Worm (Caenorhabditis elegans): ENCODE results near the gene Y39B6A.25.

Gene Y39B6A.25

DNA sequence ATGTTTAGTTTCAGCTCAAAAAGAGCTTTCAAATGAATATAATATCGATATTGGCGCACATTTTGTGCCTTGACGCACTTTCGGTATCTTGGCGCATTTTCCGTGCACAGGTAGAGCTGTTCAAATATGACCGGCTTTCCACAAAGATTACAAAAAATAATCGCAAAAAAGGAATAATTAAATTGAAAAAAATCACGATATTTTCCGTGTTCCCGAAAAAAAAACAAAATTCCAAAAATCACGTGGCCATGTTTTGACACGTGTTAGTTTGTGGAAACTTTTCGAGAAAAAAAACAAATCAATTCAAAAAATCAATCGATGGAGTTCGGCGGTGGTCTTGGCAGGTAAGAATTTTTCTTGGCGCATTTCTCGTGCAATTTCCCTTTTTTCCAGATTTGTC is at the start of gene Y39B6A.25:
TSS of gene Y39B6A.25 (plus strand) at position 301 of the 400 bp plus-strand sequence.
- TF ChIP-seq ztf-23 (GFP tag; IDR thresholded peaks at IDR 0.05) = no peak
- TF ChIP-seq klf-2 (GFP tag; conservative IDR thresholded peaks at IDR 0.05) = no peak
- no peak for TF ChIP-seq ztf-29 (GFP tag; IDR thresholded peaks at IDR 0.05)

DNA sequence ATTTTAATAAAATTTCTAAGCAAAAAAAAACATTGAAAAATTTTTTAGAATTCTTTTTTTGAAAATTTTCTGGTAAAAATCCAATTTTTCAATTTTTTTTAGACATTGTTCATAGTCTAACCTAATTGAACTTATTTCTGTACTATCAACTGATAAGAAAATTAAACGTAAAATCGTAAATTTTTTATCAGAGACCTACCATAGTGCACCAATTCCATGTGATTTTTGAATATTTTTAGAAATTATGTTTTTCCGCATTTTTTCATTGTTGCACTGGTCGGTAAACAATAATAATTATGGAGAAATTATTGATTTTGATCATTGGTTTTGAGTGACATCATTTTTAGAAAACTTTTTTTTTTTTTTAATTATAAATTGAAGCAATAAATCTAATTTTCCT is 49.7 kb upstream of the Y39B6A.25 start:
- no peak for TF ChIP-seq T22C8.4 (GFP tag; IDR thresholded peaks at IDR 0.05)

ce11 chrV:18977876-18978275 is 48.4 kb upstream of the Y39B6A.25 start, which contains the start of gene Y39B6A.41:
Gene Y39B6A.41 (minus strand): TSS chrV:18977976.
- no peak for TF ChIP-seq ztf-29 (GFP tag; IDR thresholded peaks at IDR 0.05)
- TF ChIP-seq ztf-23 (GFP tag; IDR thresholded peaks at IDR 0.05) = no peak
- no peak for TF ChIP-seq tab-1 (GFP tag; IDR thresholded peaks at IDR 0.05)
- no peak for TF ChIP-seq cog-1 (tag; optimal IDR thresholded peaks at IDR 0.05)
- TF ChIP-seq med-1 (GFP tag; optimal IDR thresholded peaks at IDR 0.05; ENCODE audit: insufficient read depth) = no peak
- TF ChIP-seq klf-2 (GFP tag; conservative IDR thresholded peaks at IDR 0.05) = no peak

- no peak for TF ChIP-seq cog-1 (tag; optimal IDR thresholded peaks at IDR 0.05)
- no peak for TF ChIP-seq med-1 (GFP tag; optimal IDR thresholded peaks at IDR 0.05; ENCODE audit: insufficient read depth)
Measured at ce11 chrV:18978301-18978700, 48.0 kb upstream of the Y39B6A.25 start.

ce11 chrV:18980091-18980490 is 46.2 kb upstream of the Y39B6A.25 start:
- TF ChIP-seq flt-1 (GFP tag; IDR thresholded peaks at IDR 0.05) (0 out of 2 replicates have a peak, but pooled peaks have one; percentile 15), tab-1 (GFP tag; IDR thresholded peaks at IDR 0.05) (peak; percentile 60; the same call in 1 of the 2 replicates)

ce11 chrV:18980980-18981529 is 45.2 kb upstream of the Y39B6A.25 start, which contains the start of the genes mrps-35 and sws-1:
Gene mrps-35 (plus strand): TSS chrV:18981306.
Gene sws-1 (minus strand): TSS chrV:18981479.
- TF ChIP-seq tab-1 (GFP tag; IDR thresholded peaks at IDR 0.05) (no peak), ref-1 (GFP tag; conservative IDR thresholded peaks at IDR 0.05) (no peak), cog-1 (tag; optimal IDR thresholded peaks at IDR 0.05) (no peak), ztf-29 (GFP tag; IDR thresholded peaks at IDR 0.05) (0 out of 2 replicates have a peak, but pooled peaks have one; percentile 24), T22C8.4 (GFP tag; IDR thresholded peaks at IDR 0.05) (peak; percentile 30; the same call in 1 of the 2 replicates), ztf-23 (GFP tag; IDR thresholded peaks at IDR 0.05) (0 out of 2 replicates have a peak, but pooled peaks have one; percentile 34), med-1 (GFP tag; optimal IDR thresholded peaks at IDR 0.05; ENCODE audit: insufficient read depth) (no peak), klf-2 (GFP tag; conservative IDR thresholded peaks at IDR 0.05) (0 out of 2 replicates have a peak, but pooled peaks have one; percentile 49), flt-1 (GFP tag; IDR thresholded peaks at IDR 0.05) (peak; percentile 57; the same call in 1 of the 2 replicates)

- TF ChIP-seq tab-1 (GFP tag; IDR thresholded peaks at IDR 0.05) (no peak), T22C8.4 (GFP tag; IDR thresholded peaks at IDR 0.05) (no peak), ztf-23 (GFP tag; IDR thresholded peaks at IDR 0.05) (no peak), ztf-29 (GFP tag; IDR thresholded peaks at IDR 0.05) (no peak), ref-1 (GFP tag; conservative IDR thresholded peaks at IDR 0.05) (no peak), med-1 (GFP tag; optimal IDR thresholded peaks at IDR 0.05; ENCODE audit: insufficient read depth) (no peak)
Measured at ce11 chrV:18981736-18982135, 44.5 kb upstream of the Y39B6A.25 start.

DNA sequence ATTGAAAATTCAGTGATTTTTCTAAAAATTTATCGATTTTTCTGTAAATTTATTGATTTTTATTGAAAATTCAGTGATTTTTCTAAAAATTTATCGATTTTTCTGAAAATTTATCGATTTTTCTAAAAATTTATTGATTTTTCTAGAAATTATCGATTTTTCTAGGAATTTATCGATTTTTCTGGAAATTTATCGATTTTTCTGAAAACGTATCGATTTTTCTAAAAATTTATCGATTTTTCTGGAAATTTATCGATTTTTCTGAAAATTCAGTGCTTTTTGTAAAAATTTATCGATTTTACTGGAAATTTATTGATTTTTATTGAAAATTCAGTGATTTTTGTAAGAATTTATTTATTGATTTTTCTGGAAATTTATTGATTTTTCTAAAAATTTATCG is 41.6 kb upstream of the Y39B6A.25 start:
- TF ChIP-seq T22C8.4 (GFP tag; IDR thresholded peaks at IDR 0.05) = peak; percentile 19

DNA sequence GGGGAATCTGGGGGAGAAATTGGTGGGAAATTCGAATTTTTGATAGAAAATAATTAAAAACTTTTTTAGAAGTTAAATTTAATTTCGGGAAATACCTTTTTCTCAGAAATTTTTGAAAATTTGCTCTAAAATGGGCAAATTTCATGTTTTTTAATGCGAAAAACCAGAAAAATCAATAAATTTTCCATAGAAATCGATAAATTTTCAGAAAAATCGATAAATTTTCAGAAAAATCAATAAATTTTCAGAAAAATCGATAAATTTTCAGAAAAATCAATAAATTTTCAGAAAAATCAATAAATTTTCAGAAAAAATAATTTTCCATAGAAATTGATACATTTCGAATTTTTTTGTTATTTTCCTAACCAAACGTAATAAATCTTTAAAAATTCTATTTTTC is 40.2 kb upstream of the Y39B6A.25 start:
- peak; percentile 75 for TF ChIP-seq T22C8.4 (GFP tag; IDR thresholded peaks at IDR 0.05)
- TF ChIP-seq med-1 (GFP tag; optimal IDR thresholded peaks at IDR 0.05; ENCODE audit: insufficient read depth) = no peak

- TF ChIP-seq tab-1 (GFP tag; IDR thresholded peaks at IDR 0.05) = no peak
- TF ChIP-seq T22C8.4 (GFP tag; IDR thresholded peaks at IDR 0.05) = no peak
- no peak for TF ChIP-seq klf-2 (GFP tag; conservative IDR thresholded peaks at IDR 0.05)
- TF ChIP-seq med-1 (GFP tag; optimal IDR thresholded peaks at IDR 0.05; ENCODE audit: insufficient read depth) = no peak
- TF ChIP-seq flt-1 (GFP tag; IDR thresholded peaks at IDR 0.05) = no peak
- TF ChIP-seq ztf-29 (GFP tag; IDR thresholded peaks at IDR 0.05) = no peak
- TF ChIP-seq ref-1 (GFP tag; conservative IDR thresholded peaks at IDR 0.05) = no peak
- no peak for TF ChIP-seq cog-1 (tag; optimal IDR thresholded peaks at IDR 0.05)
- TF ChIP-seq ztf-23 (GFP tag; IDR thresholded peaks at IDR 0.05) = no peak
Measured at ce11 chrV:18990238-18990901, 35.9 kb upstream of the Y39B6A.25 start, which contains the start of the genes reps-1 and Y39B6A.37. Gene reps-1 (minus strand): TSS chrV:18990500. Gene Y39B6A.37 (plus strand): TSS chrV:18990851.

DNA sequence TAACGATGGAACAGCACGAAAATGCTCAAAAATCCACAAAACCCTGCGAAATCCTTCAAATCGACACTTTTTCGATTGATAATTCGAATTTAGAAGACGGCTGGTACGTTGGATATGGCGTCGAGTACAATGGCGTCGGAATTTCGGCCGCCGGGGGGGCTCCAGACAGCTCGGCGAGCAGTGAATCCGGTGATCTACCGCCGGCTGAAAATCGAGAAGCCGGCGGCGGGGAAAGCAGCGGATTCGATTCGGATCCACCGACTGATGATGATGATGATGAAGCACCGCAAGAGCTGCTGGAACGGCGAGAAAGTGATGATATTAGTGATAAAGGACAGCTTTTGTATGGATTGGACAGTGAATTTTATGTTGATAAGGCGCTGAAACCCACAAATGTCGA is 35.3 kb upstream of the Y39B6A.25 start:
- TF ChIP-seq tab-1 (GFP tag; IDR thresholded peaks at IDR 0.05) = no peak
- TF ChIP-seq ztf-29 (GFP tag; IDR thresholded peaks at IDR 0.05) = no peak
- TF ChIP-seq ref-1 (GFP tag; conservative IDR thresholded peaks at IDR 0.05) = no peak
- no peak for TF ChIP-seq med-1 (GFP tag; optimal IDR thresholded peaks at IDR 0.05; ENCODE audit: insufficient read depth)

Data from whole organism, midembryonic.